Fruit fly (Drosophila melanogaster) whole organism, embryonic: ENCODE measurements around the gene CG16719.
A peak's percentile ranks its signal among the peaks of the same experiment; 100 is the strongest.

Experiments used
- Abd-B ChIP-seq: fragments of 200-800 bp; sonication (Bioruptor generic); optimal IDR thresholded peaks from 2 replicates; lab custom pipeline; 2018; ENCODE audit warnings: missing biosample characterization, mild to moderate bottlenecking, missing genetic modification characterization, moderate library complexity
- B-H1 ChIP-seq: fragments of 200-800 bp; sonication (Bioruptor generic); IDR thresholded peaks from 3 replicates; pipeline ENCODE4 v1.3.6; 2022; ENCODE audit warnings: missing biosample characterization, missing genetic modification characterization
- Bgb ChIP-seq: fragments of 200-800 bp; sonication (Bioruptor generic); IDR thresholded peaks from 2 replicates; pipeline ENCODE4 v1.3.6; 2022; ENCODE audit warnings: missing biosample characterization, missing genetic modification characterization; ENCODE audit not compliant: partially characterized antibody
- Bteb2 ChIP-seq: fragments of 200-800 bp; sonication (Bioruptor generic); optimal IDR thresholded peaks from 2 replicates; lab custom pipeline; 2016; ENCODE audit warnings: missing biosample characterization, missing genetic modification characterization
- C15 ChIP-seq: fragments of 200-800 bp; sonication (Bioruptor generic); IDR thresholded peaks from 3 replicates; pipeline ENCODE4 v1.3.6; 2022; ENCODE audit warnings: missing biosample characterization, missing genetic modification characterization
- CG10366 ChIP-seq: fragments of 200-800 bp; sonication (Bioruptor generic); IDR thresholded peaks from 2 replicates; pipeline ENCODE4 v1.3.6; 2022; ENCODE audit warnings: missing biosample characterization, missing genetic modification characterization
- CG10431 ChIP-seq: fragments of 200-800 bp; sonication (Bioruptor generic); optimal IDR thresholded peaks from 3 replicates; lab custom pipeline; 2018; ENCODE audit warnings: missing biosample characterization, mild to moderate bottlenecking, missing genetic modification characterization
- CG10979 ChIP-seq: fragments of 200-800 bp; sonication (Bioruptor generic); optimal IDR thresholded peaks from 2 replicates; lab custom pipeline; 2018; ENCODE audit warnings: missing biosample characterization, mild to moderate bottlenecking, missing genetic modification characterization, moderate library complexity
- CG11504 ChIP-seq: fragments of 200-800 bp; sonication (Bioruptor generic); optimal IDR thresholded peaks from 3 replicates; lab custom pipeline; 2019; ENCODE audit warnings: missing biosample characterization, mild to moderate bottlenecking, missing genetic modification characterization, moderate library complexity
- CG12236 ChIP-seq: fragments of 200-800 bp; sonication (Bioruptor generic); optimal IDR thresholded peaks from 2 replicates; lab custom pipeline; 2016; ENCODE audit warnings: missing biosample characterization, missing genetic modification characterization
- CG14014 ChIP-seq: fragments of 200-800 bp; sonication (Bioruptor generic); IDR thresholded peaks from 2 replicates; pipeline ENCODE4 v1.3.6; 2022; ENCODE audit warnings: missing biosample characterization, missing genetic modification characterization
- CG1529 ChIP-seq: fragments of 200-800 bp; sonication (Bioruptor generic); optimal IDR thresholded peaks from 3 replicates; lab custom pipeline; 2018; ENCODE audit warnings: missing biosample characterization, missing genetic modification characterization
- CG16863 ChIP-seq: fragments of 200-800 bp; sonication (Bioruptor generic); optimal IDR thresholded peaks from 3 replicates; lab custom pipeline; 2016; ENCODE audit warnings: missing biosample characterization, missing genetic modification characterization
- CG3065 ChIP-seq: fragments of 200-800 bp; sonication (Bioruptor generic); optimal IDR thresholded peaks from 2 replicates; lab custom pipeline; 2016; ENCODE audit warnings: missing biosample characterization, missing genetic modification characterization
- CG31365 ChIP-seq: fragments of 200-800 bp; sonication (Bioruptor generic); optimal IDR thresholded peaks from 2 replicates; lab custom pipeline; 2018; ENCODE audit warnings: missing biosample characterization, mild to moderate bottlenecking, missing genetic modification characterization
- CG3407 ChIP-seq: fragments of 200-800 bp; sonication (Bioruptor generic); optimal IDR thresholded peaks from 2 replicates; lab custom pipeline; 2018; ENCODE audit warnings: missing biosample characterization, mild to moderate bottlenecking, missing genetic modification characterization
- CG34376 ChIP-seq: fragments of 200-800 bp; sonication (Bioruptor generic); optimal IDR thresholded peaks from 2 replicates; lab custom pipeline; 2018; ENCODE audit warnings: missing biosample characterization, mild to moderate bottlenecking, missing genetic modification characterization
- CG3726 ChIP-seq: fragments of 200-800 bp; sonication (Bioruptor generic); IDR thresholded peaks from 3 replicates; pipeline ENCODE4, ENCODE4 v1.3.6; 2022; ENCODE audit warnings: missing biosample characterization, missing genetic modification characterization
- CG43689 ChIP-seq: fragments of 200-800 bp; sonication (Bioruptor generic); IDR thresholded peaks from 2 replicates; pipeline ENCODE4 v1.3.6; 2022; ENCODE audit warnings: missing biosample characterization, missing genetic modification characterization
- CG4424 ChIP-seq: fragments of 200-800 bp; sonication (Bioruptor generic); optimal IDR thresholded peaks from 3 replicates; lab custom pipeline; 2016; ENCODE audit warnings: missing biosample characterization, missing genetic modification characterization
- CG4730 ChIP-seq: fragments of 200-800 bp; sonication (Bioruptor generic); IDR thresholded peaks from 2 replicates; pipeline ENCODE4 v1.3.6; 2022; ENCODE audit warnings: missing biosample characterization, missing genetic modification characterization
- CG6683 ChIP-seq: fragments of 200-800 bp; sonication (Bioruptor generic); optimal IDR thresholded peaks from 2 replicates; lab custom pipeline; 2017; ENCODE audit warnings: missing biosample characterization, mild to moderate bottlenecking, missing genetic modification characterization, missing genetic modification reagents
- CG6813 ChIP-seq: fragments of 200-800 bp; sonication (Bioruptor generic); optimal IDR thresholded peaks from 2 replicates; lab custom pipeline; 2017; ENCODE audit warnings: missing biosample characterization, missing genetic modification characterization, mild to moderate bottlenecking, moderate library complexity, missing genetic modification reagents
- CG7745 ChIP-seq: fragments of 200-800 bp; sonication (Bioruptor generic); optimal IDR thresholded peaks from 2 replicates; lab custom pipeline; 2018; ENCODE audit warnings: missing biosample characterization, mild to moderate bottlenecking, missing genetic modification characterization, moderate library complexity
- CG8765 ChIP-seq: fragments of 200-800 bp; sonication (Bioruptor generic); IDR thresholded peaks from 2 replicates; pipeline ENCODE4 v1.3.6; 2022; ENCODE audit warnings: missing biosample characterization, missing genetic modification characterization
- ERR ChIP-seq: fragments of 200-800 bp; sonication (Bioruptor generic); optimal IDR thresholded peaks from 2 replicates; lab custom pipeline; 2016; ENCODE audit warnings: missing biosample characterization, missing genetic modification characterization
- Hr3 ChIP-seq: fragments of 200-800 bp; sonication (Bioruptor generic); optimal IDR thresholded peaks from 3 replicates; lab custom pipeline; 2016; ENCODE audit warnings: missing biosample characterization, missing genetic modification characterization
- Pdp1 ChIP-seq, 2 experiments: fragments of 200-800 bp; sonication (Bioruptor generic); optimal IDR thresholded peaks; 3 replicates each; lab custom pipeline; 2016; ENCODE audit warnings: missing biosample characterization in 2 of 2, missing genetic modification characterization in 2 of 2, mild to moderate bottlenecking in 1 of 2, moderate library complexity in 1 of 2
- Spps ChIP-seq: fragments of 200-800 bp; sonication (Bioruptor generic); optimal IDR thresholded peaks from 2 replicates; lab custom pipeline; 2018; ENCODE audit warnings: missing biosample characterization, mild to moderate bottlenecking, missing genetic modification characterization
- ap ChIP-seq: fragments of 200-800 bp; sonication (Bioruptor generic); IDR thresholded peaks from 2 replicates; pipeline ENCODE4 v1.3.6; 2022; ENCODE audit warnings: missing biosample characterization, missing genetic modification characterization
- chn ChIP-seq: fragments of 200-800 bp; sonication (Bioruptor generic); optimal IDR thresholded peaks from 2 replicates; lab custom pipeline; 2016; ENCODE audit warnings: missing biosample characterization, missing genetic modification characterization
- crp ChIP-seq, 2 experiments: fragments of 200-800 bp; sonication (Bioruptor generic); optimal IDR thresholded peaks; 2 replicates in 1 of 2; 3 replicates in 1 of 2; lab custom pipeline; 2017; ENCODE audit warnings: missing biosample characterization in 2 of 2, missing genetic modification characterization in 2 of 2, mild to moderate bottlenecking in 1 of 2, moderate library complexity in 1 of 2
- dm ChIP-seq: fragments of 200-800 bp; sonication (Bioruptor generic); optimal IDR thresholded peaks from 3 replicates; lab custom pipeline; 2016; ENCODE audit warnings: missing biosample characterization, missing genetic modification characterization
- en ChIP-seq: fragments of 200-800 bp; sonication (Bioruptor generic); optimal IDR thresholded peaks from 2 replicates; lab custom pipeline; 2016; ENCODE audit warnings: missing biosample characterization, missing genetic modification characterization
- gro ChIP-seq: fragments of 200-800 bp; sonication (Bioruptor generic); optimal IDR thresholded peaks from 2 replicates; lab custom pipeline; 2016; ENCODE audit warnings: missing biosample characterization, missing genetic modification characterization
- hb ChIP-seq: fragments of 200-800 bp; sonication (Bioruptor generic); IDR thresholded peaks from 3 replicates; pipeline ENCODE4 v1.3.6; 2022; ENCODE audit warnings: missing biosample characterization, missing genetic modification characterization; ENCODE audit not compliant: partially characterized antibody
- ken ChIP-seq: fragments of 200-800 bp; sonication (Bioruptor generic); IDR thresholded peaks from 3 replicates; pipeline ENCODE4 v1.3.6; 2022; ENCODE audit warnings: missing biosample characterization, missing genetic modification characterization
- nerfin-1 ChIP-seq: fragments of 200-800 bp; sonication (Bioruptor generic); optimal IDR thresholded peaks from 3 replicates; lab custom pipeline; 2019; ENCODE audit warnings: missing biosample characterization, mild to moderate bottlenecking, missing genetic modification characterization, moderate library complexity
- onecut ChIP-seq: fragments of 200-800 bp; sonication (Bioruptor generic); IDR thresholded peaks from 2 replicates; pipeline ENCODE4 v1.3.6; 2022; ENCODE audit warnings: missing biosample characterization, missing genetic modification characterization
- phol ChIP-seq: fragments of 200-800 bp; sonication (Bioruptor generic); optimal IDR thresholded peaks from 3 replicates; lab custom pipeline; 2018; ENCODE audit warnings: missing biosample characterization, mild to moderate bottlenecking, missing genetic modification characterization, moderate library complexity
- ro ChIP-seq: fragments of 200-800 bp; sonication (Bioruptor generic); IDR thresholded peaks from 2 replicates; pipeline ENCODE4 v1.3.6; 2022; ENCODE audit warnings: missing biosample characterization, missing genetic modification characterization
- schlank ChIP-seq: fragments of 200-800 bp; sonication (Bioruptor generic); optimal IDR thresholded peaks from 2 replicates; lab custom pipeline; 2018; ENCODE audit warnings: missing biosample characterization, mild to moderate bottlenecking, missing genetic modification characterization
- sd ChIP-seq: fragments of 200-800 bp; sonication (Bioruptor generic); optimal IDR thresholded peaks from 3 replicates; lab custom pipeline; 2018; ENCODE audit warnings: missing biosample characterization, mild to moderate bottlenecking, missing genetic modification characterization, moderate library complexity
- slou ChIP-seq: fragments of 200-800 bp; sonication (Bioruptor generic); optimal IDR thresholded peaks from 3 replicates; lab custom pipeline; 2016; ENCODE audit warnings: missing biosample characterization, missing genetic modification characterization
- sr ChIP-seq: fragments of 200-800 bp; sonication (Bioruptor generic); IDR thresholded peaks from 3 replicates; pipeline ENCODE4 v1.3.6; 2022; ENCODE audit warnings: missing biosample characterization, missing genetic modification characterization
- ssp ChIP-seq: fragments of 200-800 bp; sonication (Bioruptor generic); IDR thresholded peaks from 2 replicates; pipeline ENCODE4 v1.3.6; 2022; ENCODE audit warnings: missing biosample characterization, missing genetic modification characterization
- sug ChIP-seq: fragments of 200-800 bp; optimal IDR thresholded peaks from 2 replicates; lab custom pipeline; 2019; ENCODE audit warnings: missing biosample characterization, mild to moderate bottlenecking, missing genetic modification characterization, moderate library complexity
- trh ChIP-seq: fragments of 200-800 bp; sonication (Bioruptor generic); optimal IDR thresholded peaks from 2 replicates; lab custom pipeline; 2016; ENCODE audit warnings: missing biosample characterization, missing genetic modification characterization

Gene CG16719

dm6 chr3L:9696650-9697526 is 11.9 kb downstream of the CG16719 start, which contains the start of gene Prps (continued):
- TF ChIP-seq B-H1 (GFP tag; lab: Robert Waterston, UW) (peak; percentile 62; the same call in 2 of the 3 replicates), CG4424 (GFP tag; lab: Kevin White, UChicago) (peak; percentile 76), CG7745 (no peak), trh (GFP tag; lab: Kevin White, UChicago) (no peak), CG12236 (peak; percentile 68), CG10431 (GFP tag; lab: Kevin White, UChicago) (no peak), CG4730 (GFP tag; lab: Robert Waterston, UW) (peak; percentile 77), Abd-B (GFP tag; lab: Kevin White, UChicago) (peak; percentile 36), CG31365 (tag; lab: Kevin White, UChicago) (peak; percentile 81), C15 (GFP tag; lab: Robert Waterston, UW) (peak; percentile 64; the same call in 1 of the 3 replicates), CG14014 (GFP tag; lab: Robert Waterston, UW) (peak; percentile 72; the same call in 1 of the 2 replicates), sd (tag; lab: Kevin White, UChicago) (peak; percentile 53), nerfin-1 (tag; lab: Kevin White, UChicago) (peak; percentile 59), CG43689 (GFP tag; lab: Robert Waterston, UW) (no peak), Spps (no peak), CG3726 (GFP tag; lab: Robert Waterston, UW) (0 out of 3 replicates have a peak, but pooled peaks have one; percentile 52), en (GFP tag; lab: Kevin White, UChicago) (peak; percentile 77), Bgb (GFP tag; lab: Robert Waterston, UW) (no peak; the same call in 1 of the 2 replicates), sr (peak; percentile 69; the same call in 2 of the 3 replicates), ken (peak; percentile 83), hb (no peak), sug (tag; lab: Kevin White, UChicago) (peak; percentile 68), Pdp1 (GFP tag; optimal IDR thresholded peaks at IDR 0.05; lab: Kevin White, UChicago) (peak; percentile 75 to 87), phol (tag; lab: Kevin White, UChicago) (peak; percentile 62), ERR (GFP tag; lab: Kevin White, UChicago) (peak; percentile 72), CG8765 (GFP tag; lab: Robert Waterston, UW) (peak; percentile 58; the same call in 1 of the 2 replicates), onecut (GFP tag; lab: Robert Waterston, UW) (peak; percentile 79), Hr3 (GFP tag; lab: Kevin White, UChicago) (peak; percentile 47), CG16863 (GFP tag; lab: Kevin White, UChicago) (peak; percentile 70), ro (GFP tag; lab: Robert Waterston, UW) (peak; percentile 50; the same call in 1 of the 2 replicates), ap (GFP tag; lab: Robert Waterston, UW) (peak; percentile 51; the same call in 1 of the 2 replicates), CG34376 (GFP tag; lab: Kevin White, UChicago) (peak; percentile 79), Bteb2 (GFP tag; lab: Kevin White, UChicago) (peak; percentile 63), CG1529 (peak; percentile 15), dm (peak; percentile 38), CG11504 (tag; lab: Kevin White, UChicago) (peak; percentile 78), CG10366 (peak; percentile 56; the same call in 1 of the 2 replicates), CG6683 (peak; percentile 49), crp (GFP tag; optimal IDR thresholded peaks at IDR 0.05; lab: Kevin White, UChicago) (peak in 1 of 2 experiments; percentile 7), CG3065 (GFP tag; lab: Kevin White, UChicago) (peak; percentile 3), gro (peak; percentile 87), CG3407 (no peak), slou (peak; percentile 8), chn (GFP tag; lab: Kevin White, UChicago) (peak; percentile 59), CG6813 (GFP tag; lab: Kevin White, UChicago) (peak; percentile 69), ssp (GFP tag; lab: Robert Waterston, UW) (peak; percentile 52), CG10979 (tag; lab: Kevin White, UChicago) (peak; percentile 71), schlank (peak; percentile 62)
